Fruit fly (Drosophila melanogaster): ENCODE measurements around the gene Ctps.

DNA sequence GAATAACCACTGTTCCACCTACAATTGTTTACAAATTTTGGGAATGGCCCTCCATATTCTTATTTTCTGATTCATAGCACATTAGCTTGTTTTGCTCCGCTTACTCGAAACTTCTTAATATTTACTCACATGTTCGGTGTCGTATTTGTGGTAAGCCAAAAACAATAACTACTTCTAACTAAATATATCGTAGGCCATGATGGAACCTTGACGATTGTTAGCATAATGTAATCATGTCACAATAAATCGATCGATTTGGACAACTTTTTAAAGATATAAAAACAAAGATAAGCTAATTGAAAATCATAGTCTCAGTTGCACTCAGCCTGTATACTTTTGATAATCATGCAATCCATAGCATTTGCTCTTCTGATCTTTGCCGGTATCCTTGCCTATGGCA lies 43.2 kb upstream of the Ctps start, which contains the start of gene EAChm:
- TF ChIP-seq pan (optimal IDR thresholded peaks at IDR 0.05) = no peak
- TF ChIP-seq psq (optimal IDR thresholded peaks at IDR 0.05) = no peak
- TF ChIP-seq EcR (GFP tag; optimal IDR thresholded peaks at IDR 0.05) = no peak
- no peak for TF ChIP-seq usp (GFP tag; optimal IDR thresholded peaks at IDR 0.05)
- no peak for TF ChIP-seq CG8478 (optimal IDR thresholded peaks at IDR 0.05)
